ENCODE assay signal across 2 fruit fly cellular contexts in genomic region chr3L:10033344-10033743, dm6.
TF ChIP-seq lines count a peak whose summit lies in the region.

No protein-coding gene starts in this region.

- no peak for TF ChIP-seq CTCF in whole organism, embryonic (GFP tag; optimal IDR thresholded peaks at IDR 0.05; lab: Kevin White, UChicago)

TF ChIP-seq in whole organism, embryonic, 481 proteins besides CTCF, POLR2A, EP300 and RAD21 (continues in another document):
- TF ChIP-seq seq (GFP tag; IDR thresholded peaks at IDR 0.05; lab: Robert Waterston, UW) (0 out of 2 replicates have a peak, but pooled peaks have one; percentile 30), jigr1 (GFP tag; IDR thresholded peaks at IDR 0.05; lab: Robert Waterston, UW) (no peak), CG18599 (GFP tag; optimal IDR thresholded peaks at IDR 0.05; lab: Kevin White, UChicago) (peak; percentile 77), hbn (GFP tag; IDR thresholded peaks at IDR 0.05; lab: Robert Waterston, UW; ENCODE audit: partially characterized antibody) (no peak), Elba2 (GFP tag; optimal IDR thresholded peaks at IDR 0.05; lab: Kevin White, UChicago) (no peak), Aef1 (GFP tag; IDR thresholded peaks at IDR 0.05; lab: Robert Waterston, UW) (no peak), Deaf1 (tag; optimal IDR thresholded peaks at IDR 0.05; lab: Kevin White, UChicago) (peak; percentile 72), CG31441 (GFP tag; IDR thresholded peaks at IDR 0.05; lab: Robert Waterston, UW) (no peak), CG11247 (GFP tag; IDR thresholded peaks at IDR 0.05; lab: Robert Waterston, UW) (no peak), amos (GFP tag; IDR thresholded peaks at IDR 0.05; lab: Robert Waterston, UW; ENCODE audit: partially characterized antibody) (no peak), lmd (GFP tag; IDR thresholded peaks at IDR 0.05; lab: Robert Waterston, UW) (no peak), CG10366 (GFP tag; IDR thresholded peaks at IDR 0.05; lab: Robert Waterston, UW) (no peak), nerfin-2 (GFP tag; IDR thresholded peaks at IDR 0.05; lab: Robert Waterston, UW; ENCODE audit: partially characterized antibody) (no peak), zen (tag; optimal IDR thresholded peaks at IDR 0.05; lab: Kevin White, UChicago) (no peak), Fer1 (GFP tag; optimal IDR thresholded peaks at IDR 0.05; lab: Kevin White, UChicago) (no peak), CG1602 (GFP tag; optimal IDR thresholded peaks at IDR 0.05; lab: Kevin White, UChicago) (no peak), scrt (GFP tag; optimal IDR thresholded peaks at IDR 0.05; lab: Kevin White, UChicago) (peak; percentile 3), Sox100B (GFP tag; optimal IDR thresholded peaks at IDR 0.05; lab: Kevin White, UChicago) (no peak), CG7372 (GFP tag; IDR thresholded peaks at IDR 0.05; lab: Robert Waterston, UW) (no peak), Hmr (GFP tag; optimal IDR thresholded peaks at IDR 0.05; lab: Kevin White, UChicago) (peak; percentile 53), Chrac-16 (GFP tag; optimal IDR thresholded peaks at IDR 0.05; lab: Kevin White, UChicago) (no peak), vfl (GFP tag; optimal IDR thresholded peaks at IDR 0.05; lab: Kevin White, UChicago) (no peak), CG4404 (GFP tag; IDR thresholded peaks at IDR 0.05; lab: Robert Waterston, UW) (no peak), CG10654 (GFP tag; optimal IDR thresholded peaks at IDR 0.05; lab: Kevin White, UChicago) (no peak), Poxn (GFP tag; IDR thresholded peaks at IDR 0.05; lab: Robert Waterston, UW) (no peak), Ada2b (GFP tag; IDR thresholded peaks at IDR 0.05; lab: Robert Waterston, UW) (0 out of 2 replicates have a peak, but pooled peaks have one; percentile 20), CG6175 (GFP tag; IDR thresholded peaks at IDR 0.05; lab: Robert Waterston, UW) (no peak), CG15269 (tag; optimal IDR thresholded peaks at IDR 0.05; lab: Kevin White, UChicago) (peak; percentile 4), al (GFP tag; IDR thresholded peaks at IDR 0.05; lab: Robert Waterston, UW) (0 out of 2 replicates have a peak, but pooled peaks have one; percentile 4), CG10147 (GFP tag; optimal IDR thresholded peaks at IDR 0.05; lab: Kevin White, UChicago) (peak; percentile 2), CG13287 (GFP tag; IDR thresholded peaks at IDR 0.05; lab: Robert Waterston, UW; ENCODE audit: partially characterized antibody) (no peak), CG13775 (GFP tag; optimal IDR thresholded peaks at IDR 0.05; lab: Kevin White, UChicago) (no peak), MTF-1 (GFP tag; optimal IDR thresholded peaks at IDR 0.05; lab: Kevin White, UChicago; ENCODE audit: borderline replicate concordance) (no peak), CG32532 (GFP tag; IDR thresholded peaks at IDR 0.05; lab: Robert Waterston, UW) (peak; percentile 27; the same call in 1 of the 2 replicates), CG15514 (GFP tag; optimal IDR thresholded peaks at IDR 0.05; lab: Kevin White, UChicago) (no peak), CG3847 (GFP tag; IDR thresholded peaks at IDR 0.05; lab: Robert Waterston, UW) (no peak), cwo (GFP tag; optimal IDR thresholded peaks at IDR 0.05; lab: Kevin White, UChicago) (peak; percentile 36), Meics (GFP tag; optimal IDR thresholded peaks at IDR 0.05; lab: Kevin White, UChicago) (peak; percentile 44), pan (optimal IDR thresholded peaks at IDR 0.05; lab: Kevin White, UChicago) (no peak), pan (GFP tag; optimal IDR thresholded peaks at IDR 0.05 in 1 of 2, IDR thresholded peaks at IDR 0.05 in 1 of 2) (no peak), nerfin-1 (tag; optimal IDR thresholded peaks at IDR 0.05; lab: Kevin White, UChicago) (no peak), psq (GFP tag; optimal IDR thresholded peaks at IDR 0.05; lab: Kevin White, UChicago) (no peak), tna (GFP tag; IDR thresholded peaks at IDR 0.05; lab: Robert Waterston, UW; ENCODE audit: partially characterized antibody) (no peak), CG12104 (GFP tag; optimal IDR thresholded peaks at IDR 0.05; lab: Kevin White, UChicago) (no peak), H15 (GFP tag; IDR thresholded peaks at IDR 0.05; lab: Robert Waterston, UW) (no peak), chm (GFP tag; IDR thresholded peaks at IDR 0.05; lab: Robert Waterston, UW) (no peak)

TF ChIP-seq in whole organism, prepupa, 60 proteins besides CTCF, POLR2A, EP300 and RAD21:
- TF ChIP-seq OdsH (GFP tag; optimal IDR thresholded peaks at IDR 0.05; lab: Kevin White, UChicago) (no peak), CG11902 (GFP tag; optimal IDR thresholded peaks at IDR 0.05; lab: Kevin White, UChicago) (no peak), vri (GFP tag; optimal IDR thresholded peaks at IDR 0.05; lab: Kevin White, UChicago) (no peak), CG32006 (GFP tag; optimal IDR thresholded peaks at IDR 0.05; lab: Kevin White, UChicago) (no peak), CG10631 (GFP tag; optimal IDR thresholded peaks at IDR 0.05; lab: Kevin White, UChicago) (no peak), Eip78C (GFP tag; lab: Kevin White, UChicago) (peak; percentile 53), Eip75B (GFP tag; optimal IDR thresholded peaks at IDR 0.05; lab: Kevin White, UChicago) (no peak), achi (GFP tag; optimal IDR thresholded peaks at IDR 0.05; lab: Kevin White, UChicago) (no peak), svp (GFP tag; lab: Kevin White, UChicago) (peak; percentile 12), CG15336 (GFP tag; IDR thresholded peaks at IDR 0.05; lab: Robert Waterston, UW) (0 out of 2 replicates have a peak, but pooled peaks have one; percentile 9)
